Worm (Caenorhabditis elegans): ENCODE measurements around the gene col-139.

The col-139 gene

DNA sequence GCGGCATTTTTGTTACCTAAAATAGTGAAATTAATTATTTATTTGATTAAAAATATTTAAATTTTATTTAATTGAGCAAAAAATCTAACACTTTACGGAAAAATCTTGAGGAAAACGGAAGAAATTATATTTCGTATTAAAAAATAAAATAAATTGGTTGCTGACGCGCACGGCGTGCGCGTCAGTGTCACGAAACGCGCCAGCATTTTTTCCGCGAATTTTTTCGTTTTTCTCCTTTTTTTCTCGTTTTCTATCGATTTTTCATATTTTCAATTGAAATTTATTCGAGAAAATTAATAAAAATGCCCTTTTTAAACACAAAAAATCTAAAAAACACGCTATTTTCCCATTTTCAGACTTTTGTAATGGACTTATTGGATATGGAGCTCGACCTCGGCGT is 38.0 kb downstream of the col-139 start, which contains the start of the genes Y61A9LA.10 and F54D11.4:
Gene Y61A9LA.10 (minus strand): TSS at position 16 of the 400 bp plus-strand sequence.
Gene F54D11.4 (plus strand): TSS at position 350 of the 400 bp plus-strand sequence.
- TF ChIP-seq hmbx-1 (tag; optimal IDR thresholded peaks at IDR 0.05) (no peak), F13C5.2 (tag; optimal IDR thresholded peaks at IDR 0.05) (peak; percentile 11)

ce11 chrV:4606828-4607227 is 46.9 kb downstream of the col-139 start, which contains the start of gene txt-6:
txt-6 (minus strand) TSS chrV:4606928.
- TF ChIP-seq scrt-1 (GFP tag; IDR thresholded peaks at IDR 0.05) (no peak), ets-7 (tag; optimal IDR thresholded peaks at IDR 0.05) (no peak), hmg-4 (GFP tag; optimal IDR thresholded peaks at IDR 0.05) (no peak), tbx-37 (GFP tag; conservative IDR thresholded peaks at IDR 0.05) (no peak), sea-1 (GFP tag; conservative IDR thresholded peaks at IDR 0.05) (no peak)

Data from whole organism, early embryonic.